Fruit fly (Drosophila melanogaster) whole organism, adult: Measurements from ENCODE around the gene Gycbeta100B.

Source experiments
- CG14711 ChIP-seq: fragments of 200-800 bp; sonication (Bioruptor generic); optimal IDR thresholded peaks from 2 replicates; lab custom pipeline; 2018; ENCODE audit warnings: missing biosample characterization, mild to moderate bottlenecking, missing genetic modification characterization, moderate library complexity
- Crg-1 ChIP-seq: fragments of 200-800 bp; sonication (Bioruptor generic); optimal IDR thresholded peaks from 2 replicates; lab custom pipeline; 2016; ENCODE audit warnings: missing biosample characterization, missing genetic modification characterization
- Mnt ChIP-seq: fragments of 200-800 bp; sonication (Bioruptor generic); optimal IDR thresholded peaks from 2 replicates; lab custom pipeline; 2016; ENCODE audit warnings: missing biosample characterization, mild to moderate bottlenecking, missing genetic modification characterization

DNA sequence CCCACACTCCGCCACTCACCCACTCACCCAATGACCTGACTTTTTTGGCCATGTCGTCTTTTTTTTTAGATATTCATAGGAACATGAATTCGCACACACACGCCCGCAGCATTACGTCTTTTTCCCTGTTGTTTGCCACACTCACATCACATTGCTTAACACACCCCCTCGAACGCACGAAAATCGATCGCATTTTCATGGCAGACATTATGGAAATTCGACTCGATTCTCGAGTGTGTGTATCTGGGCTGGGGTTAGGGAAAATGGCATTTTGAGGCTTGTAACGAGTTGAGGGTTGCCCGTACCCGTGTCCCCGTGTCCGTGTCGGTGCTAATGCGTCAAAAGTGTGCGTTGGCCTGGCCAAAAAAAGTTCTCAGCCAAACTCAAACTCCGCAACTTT lies 7.5 kb downstream of the Gycbeta100B start:
- TF ChIP-seq Mnt (no peak), Crg-1 (GFP tag; lab: Kevin White, UChicago) (no peak), CG14711 (tag; lab: Kevin White, UChicago) (no peak)
